Worm (Caenorhabditis elegans): ENCODE data around the gene nrfl-1.

nrfl-1 gene

DNA sequence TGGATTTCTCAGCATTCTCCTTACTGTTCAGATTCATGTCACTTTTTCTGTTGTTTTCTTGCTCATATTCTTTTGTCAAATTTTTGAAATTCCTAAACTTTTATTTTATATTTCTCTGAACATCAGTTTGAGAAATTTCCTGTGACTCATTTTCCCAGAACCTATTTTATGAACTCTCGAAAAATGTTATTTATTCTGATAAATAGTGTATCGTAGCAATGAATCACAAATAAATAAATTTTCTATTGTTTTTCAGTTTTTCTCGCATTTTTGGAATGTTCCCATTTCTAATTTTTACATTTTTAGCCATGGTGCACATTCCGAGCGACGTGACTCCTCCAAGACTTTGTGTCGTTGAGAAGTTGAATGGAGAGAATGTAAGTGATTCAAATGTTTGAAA lies at the start of gene nrfl-1:
TSS of gene nrfl-1 (plus strand) at position 301 of the 400 bp plus-strand sequence.
- TF ChIP-seq swsn-7 (tag; optimal IDR thresholded peaks at IDR 0.05): no peak
- TF ChIP-seq zag-1 (tag; optimal IDR thresholded peaks at IDR 0.05): no peak
- no peak for TF ChIP-seq ets-5 (GFP tag; IDR thresholded peaks at IDR 0.05)
- no peak for TF ChIP-seq egl-27 (tag; optimal IDR thresholded peaks at IDR 0.05)
- no peak for TF ChIP-seq lin-14 (GFP tag; optimal IDR thresholded peaks at IDR 0.05)
- TF ChIP-seq C04F5.9 (tag; optimal IDR thresholded peaks at IDR 0.05): no peak
- TF ChIP-seq mef-2 (tag; optimal IDR thresholded peaks at IDR 0.05): no peak
- TF ChIP-seq tlp-1 (tag; optimal IDR thresholded peaks at IDR 0.05): no peak

DNA sequence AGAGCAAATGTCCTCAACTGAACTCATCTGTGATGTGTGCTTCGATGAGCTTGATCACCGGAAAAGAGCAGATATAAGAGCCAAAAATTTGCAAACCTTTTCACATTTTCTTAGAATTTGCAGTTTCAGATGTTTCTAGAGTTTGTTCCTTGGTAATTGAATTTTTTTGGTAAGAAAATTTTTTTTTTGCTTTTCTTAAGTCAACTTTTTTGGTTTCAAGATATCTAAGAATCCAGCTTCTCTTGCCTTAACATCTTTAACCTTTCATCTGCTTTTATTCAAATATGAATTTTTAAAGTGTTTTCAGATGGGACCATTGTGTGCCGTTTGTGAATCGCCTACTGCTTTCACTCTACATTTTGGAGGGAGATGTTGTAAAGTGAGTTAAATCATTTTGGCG lies 49.2 kb upstream of the nrfl-1 start, which contains the start of gene nhr-11:
TSS of gene nhr-11 (plus strand) at position 301 of the 400 bp plus-strand sequence.
- TF ChIP-seq lin-14 (GFP tag; optimal IDR thresholded peaks at IDR 0.05) (no peak), tbx-2 (tag; optimal IDR thresholded peaks at IDR 0.05) (no peak), blmp-1 (tag; optimal IDR thresholded peaks at IDR 0.05) (no peak), C16A3.4 (tag; optimal IDR thresholded peaks at IDR 0.05) (no peak), fkh-8 (tag; optimal IDR thresholded peaks at IDR 0.05) (peak; percentile 45), lin-35 (GFP tag; optimal IDR thresholded peaks at IDR 0.05) (no peak), nhr-19 (GFP tag; conservative IDR thresholded peaks at IDR 0.05) (no peak), pag-3 (tag; optimal IDR thresholded peaks at IDR 0.05; ENCODE audit: borderline replicate concordance, insufficient read depth) (no peak)

DNA sequence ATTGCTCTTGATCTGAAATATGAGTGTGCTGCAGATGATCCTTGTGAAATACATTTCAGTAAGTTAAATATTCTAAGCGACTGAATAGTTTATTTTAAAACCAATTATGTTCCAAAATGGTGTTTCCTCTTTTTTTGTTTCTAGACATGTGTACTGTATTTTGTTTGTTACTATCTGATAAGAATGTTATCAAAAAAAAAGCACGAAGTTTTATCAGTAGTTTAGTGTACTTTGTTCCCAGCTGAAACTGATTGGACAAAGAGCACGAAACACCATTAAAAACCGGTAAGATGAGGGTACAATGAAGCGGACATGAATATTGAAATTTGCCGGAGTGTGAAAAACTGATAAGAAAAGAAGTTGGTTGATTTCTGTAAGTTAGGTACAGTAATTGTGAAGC lies 48.7 kb upstream of the nrfl-1 start:
- TF ChIP-seq elt-2 (tag; optimal IDR thresholded peaks at IDR 0.05): peak; percentile 79
- no peak for TF ChIP-seq egl-27 (tag; optimal IDR thresholded peaks at IDR 0.05)
- no peak for TF ChIP-seq tbx-2 (tag; optimal IDR thresholded peaks at IDR 0.05)

DNA sequence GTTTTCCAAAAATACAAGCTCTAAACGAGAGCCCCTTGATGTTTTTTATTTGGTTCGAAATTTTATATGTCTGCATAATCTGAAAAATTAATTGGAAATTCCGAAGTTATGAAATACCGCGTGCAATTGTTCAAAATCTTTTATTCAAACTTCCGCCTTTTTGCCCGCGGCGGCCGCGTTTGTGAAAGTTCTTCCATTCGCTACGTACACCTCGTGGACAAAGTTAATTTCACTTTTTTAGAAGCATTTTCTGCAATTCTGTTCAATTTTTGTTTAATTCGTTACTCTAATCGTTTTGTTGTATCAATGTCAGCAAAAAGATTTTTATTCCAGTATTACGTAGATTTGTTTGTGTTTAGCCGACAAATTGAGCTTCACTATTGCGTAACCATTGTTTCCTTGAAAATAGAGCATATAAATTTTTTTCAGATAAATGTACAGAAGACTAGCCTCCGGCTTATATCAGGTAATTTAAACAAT lies 44.6 kb upstream of the nrfl-1 start, which contains the start of gene mppb-1:
TSS of gene mppb-1 (plus strand) at position 430 of the 480 bp plus-strand sequence.
- TF ChIP-seq xbp-1 (tag; optimal IDR thresholded peaks at IDR 0.05) (peak; percentile 90), lin-39 (tag; optimal IDR thresholded peaks at IDR 0.05) (peak; percentile 69), nhr-77 (tag; optimal IDR thresholded peaks at IDR 0.05) (peak; percentile 56), ets-5 (GFP tag; IDR thresholded peaks at IDR 0.05) (no peak), vab-15 (tag; optimal IDR thresholded peaks at IDR 0.05) (peak; percentile 99), ceh-8 (GFP tag; optimal IDR thresholded peaks at IDR 0.05) (peak; percentile 81), zag-1 (tag; optimal IDR thresholded peaks at IDR 0.05) (no peak), tlp-1 (tag; optimal IDR thresholded peaks at IDR 0.05) (no peak), aly-2 (tag; optimal IDR thresholded peaks at IDR 0.05) (peak; percentile 23), ceh-63 (GFP tag; optimal IDR thresholded peaks at IDR 0.05) (peak; percentile 82), tbx-2 (tag; optimal IDR thresholded peaks at IDR 0.05) (peak; percentile 92), ceh-90 (tag; optimal IDR thresholded peaks at IDR 0.05) (peak; percentile 94), aha-1 (tag; optimal IDR thresholded peaks at IDR 0.05) (no peak), efl-1 (optimal IDR thresholded peaks at IDR 0.05) (peak; percentile 85 to 97), efl-1 (GFP tag; optimal IDR thresholded peaks at IDR 0.05 in 1 of 2) (peak; percentile 96 to 99), unc-62 (GFP tag; optimal IDR thresholded peaks at IDR 0.05) (no peak), Y116A8C.19 (tag; optimal IDR thresholded peaks at IDR 0.05; ENCODE audit: borderline replicate concordance) (peak; percentile 91), lin-15B (tag; optimal IDR thresholded peaks at IDR 0.05) (peak; percentile 52), C16A3.4 (tag; optimal IDR thresholded peaks at IDR 0.05) (peak; percentile 81), zip-4 (GFP tag; optimal IDR thresholded peaks at IDR 0.05) (peak; percentile 75), nhr-76 (tag; optimal IDR thresholded peaks at IDR 0.05) (no peak), mef-2 (tag; optimal IDR thresholded peaks at IDR 0.05) (peak; percentile 6), ces-1 (GFP tag; optimal IDR thresholded peaks at IDR 0.05) (no peak), nhr-28 (tag; optimal IDR thresholded peaks at IDR 0.05) (no peak), fkh-10 (GFP tag; optimal IDR thresholded peaks at IDR 0.05) (peak; percentile 41), fkh-8 (tag; optimal IDR thresholded peaks at IDR 0.05) (peak; percentile 72), isw-1 (GFP tag; IDR thresholded peaks at IDR 0.05) (peak; percentile 81), nhr-20 (tag; optimal IDR thresholded peaks at IDR 0.05) (peak; percentile 89), lin-13 (GFP tag; optimal IDR thresholded peaks at IDR 0.05) (peak; percentile 80), ama-1 (optimal IDR thresholded peaks at IDR 0.05) (peak; percentile 15), mep-1 (tag; optimal IDR thresholded peaks at IDR 0.05) (peak; percentile 69), lin-14 (GFP tag; optimal IDR thresholded peaks at IDR 0.05) (peak; percentile 82), ztf-4 (tag; optimal IDR thresholded peaks at IDR 0.05) (no peak), snpc-4 (tag; optimal IDR thresholded peaks at IDR 0.05) (peak; percentile 65), irx-1 (tag; optimal IDR thresholded peaks at IDR 0.05) (peak; percentile 92), C04F5.9 (tag; optimal IDR thresholded peaks at IDR 0.05) (peak; percentile 84), skn-1 (tag; optimal IDR thresholded peaks at IDR 0.05) (peak; percentile 83), nhr-85 (tag) (peak; percentile 96), ceh-82 (tag; optimal IDR thresholded peaks at IDR 0.05) (peak; percentile 73 to 79 (median 76))
